ENCODE assay signal across 1 fruit fly cellular context in the genomic region with DNA sequence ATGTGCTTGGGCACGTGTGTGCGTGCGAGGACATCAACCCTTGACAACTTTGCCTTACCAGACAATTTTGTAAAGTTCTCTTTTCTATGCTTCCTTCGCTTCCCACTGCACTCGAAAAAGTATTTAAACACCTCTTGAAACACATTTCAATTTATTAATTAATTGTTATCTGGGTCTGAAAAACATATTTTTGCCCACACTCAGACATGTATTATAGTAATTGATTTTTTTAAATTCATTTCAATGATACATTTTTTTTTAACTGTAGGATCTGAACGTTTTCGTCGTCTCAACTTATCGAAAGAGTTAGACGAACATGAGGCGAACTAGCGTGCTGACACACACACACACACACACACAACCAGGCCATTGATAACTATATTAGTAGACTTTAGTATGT.
A peak's percentile ranks its signal among the peaks of the same experiment; 100 is the strongest.
TF ChIP-seq lines count a peak whose summit lies in the region.

No protein-coding gene starts in this region.

TF ChIP-seq in whole organism, embryonic, 481 proteins besides CTCF, POLR2A, EP300 and RAD21 (continued from another document):
- TF ChIP-seq CG3847 (GFP tag; IDR thresholded peaks at IDR 0.05; lab: Robert Waterston, UW) (no peak), wek (GFP tag; optimal IDR thresholded peaks at IDR 0.05; lab: Kevin White, UChicago) (no peak), Opbp (GFP tag; IDR thresholded peaks at IDR 0.05; lab: Robert Waterston, UW; ENCODE audit: partially characterized antibody) (no peak), CG8478 (optimal IDR thresholded peaks at IDR 0.05; lab: Kevin White, UChicago) (no peak), twi (tag; optimal IDR thresholded peaks at IDR 0.05; lab: Kevin White, UChicago) (no peak), Hsf (GFP tag; optimal IDR thresholded peaks at IDR 0.05; lab: Kevin White, UChicago) (no peak), Dfd (GFP tag; optimal IDR thresholded peaks at IDR 0.05; lab: Kevin White, UChicago) (no peak), D19B (GFP tag; optimal IDR thresholded peaks at IDR 0.05; lab: Kevin White, UChicago) (no peak), Awh (GFP tag; IDR thresholded peaks at IDR 0.05; lab: Robert Waterston, UW) (no peak), CG18599 (GFP tag; optimal IDR thresholded peaks at IDR 0.05; lab: Kevin White, UChicago) (peak; percentile 51), CG6791 (GFP tag; IDR thresholded peaks at IDR 0.05; lab: Robert Waterston, UW; ENCODE audit: partially characterized antibody) (no peak), CG2129 (GFP tag; IDR thresholded peaks at IDR 0.05; lab: Robert Waterston, UW; ENCODE audit: partially characterized antibody) (no peak), CHES-1-like (GFP tag; optimal IDR thresholded peaks at IDR 0.05; lab: Kevin White, UChicago) (no peak), CG3281 (GFP tag; optimal IDR thresholded peaks at IDR 0.05; lab: Kevin White, UChicago) (peak; percentile 19), CG10565 (GFP tag; optimal IDR thresholded peaks at IDR 0.05; lab: Kevin White, UChicago) (no peak), Trl (optimal IDR thresholded peaks at IDR 0.05; lab: Kevin White, UChicago) (no peak), Trl (GFP tag; optimal IDR thresholded peaks at IDR 0.05; lab: Kevin White, UChicago) (no peak), cg (GFP tag; optimal IDR thresholded peaks at IDR 0.05; lab: Kevin White, UChicago) (no peak), h (optimal IDR thresholded peaks at IDR 0.05; lab: Kevin White, UChicago) (no peak), CG1529 (GFP tag; optimal IDR thresholded peaks at IDR 0.05; lab: Kevin White, UChicago) (no peak), Antp (GFP tag; optimal IDR thresholded peaks at IDR 0.05; lab: Kevin White, UChicago) (no peak), CG10654 (GFP tag; optimal IDR thresholded peaks at IDR 0.05; lab: Kevin White, UChicago) (no peak), CG14441 (GFP tag; IDR thresholded peaks at IDR 0.05; lab: Robert Waterston, UW) (no peak), vnd (GFP tag; IDR thresholded peaks at IDR 0.05; lab: Robert Waterston, UW; ENCODE audit: partially characterized antibody) (no peak), MBD-R2 (GFP tag; IDR thresholded peaks at IDR 0.05; lab: Robert Waterston, UW) (no peak), HmgZ (tag; optimal IDR thresholded peaks at IDR 0.05; lab: Kevin White, UChicago) (no peak), CG31224 (GFP tag; IDR thresholded peaks at IDR 0.05; lab: Robert Waterston, UW) (no peak), fd102C (GFP tag; optimal IDR thresholded peaks at IDR 0.05; lab: Kevin White, UChicago) (no peak), Rfx (GFP tag; IDR thresholded peaks at IDR 0.05; lab: Robert Waterston, UW) (peak; percentile 35; the same call in 1 of the 2 replicates), CG15269 (tag; optimal IDR thresholded peaks at IDR 0.05; lab: Kevin White, UChicago) (peak; percentile 38), en (GFP tag; optimal IDR thresholded peaks at IDR 0.05; lab: Kevin White, UChicago) (no peak), lmd (GFP tag; IDR thresholded peaks at IDR 0.05; lab: Robert Waterston, UW) (peak; percentile 39; the same call in 1 of the 2 replicates), CG8388 (GFP tag; optimal IDR thresholded peaks at IDR 0.05; lab: Kevin White, UChicago) (no peak), NK7.1 (GFP tag; optimal IDR thresholded peaks at IDR 0.05; lab: Kevin White, UChicago) (no peak), sd (tag; optimal IDR thresholded peaks at IDR 0.05; lab: Kevin White, UChicago) (no peak), Med (GFP tag; lab: Kevin White, UChicago) (no peak), CG15514 (GFP tag; optimal IDR thresholded peaks at IDR 0.05; lab: Kevin White, UChicago) (peak; percentile 31), CG13296 (GFP tag; optimal IDR thresholded peaks at IDR 0.05; lab: Kevin White, UChicago) (peak; percentile 19), insv (GFP tag; optimal IDR thresholded peaks at IDR 0.05; lab: Kevin White, UChicago) (no peak), CG4328 (GFP tag; optimal IDR thresholded peaks at IDR 0.05; lab: Kevin White, UChicago) (no peak), CG6654 (GFP tag; optimal IDR thresholded peaks at IDR 0.05; lab: Kevin White, UChicago) (no peak), CG30020 (tag; optimal IDR thresholded peaks at IDR 0.05; lab: Kevin White, UChicago) (no peak), CG2120 (GFP tag; optimal IDR thresholded peaks at IDR 0.05; lab: Kevin White, UChicago) (peak; percentile 49), ftz-f1 (GFP tag; optimal IDR thresholded peaks at IDR 0.05; lab: Kevin White, UChicago) (no peak), CG15479 (GFP tag; optimal IDR thresholded peaks at IDR 0.05; lab: Kevin White, UChicago) (no peak), CG6272 (GFP tag; IDR thresholded peaks at IDR 0.05; lab: Robert Waterston, UW) (no peak), ash1 (GFP tag; optimal IDR thresholded peaks at IDR 0.05; lab: Kevin White, UChicago) (no peak), GATAe (GFP tag; conservative IDR thresholded peaks at IDR 0.05; lab: Robert Waterston, UW) (no peak), Oaz (GFP tag; IDR thresholded peaks at IDR 0.05; lab: Robert Waterston, UW) (no peak), CG3065 (GFP tag; optimal IDR thresholded peaks at IDR 0.05; lab: Kevin White, UChicago) (no peak), croc (GFP tag; conservative IDR thresholded peaks at IDR 0.05; lab: Robert Waterston, UW) (no peak), CG1792 (GFP tag; optimal IDR thresholded peaks at IDR 0.05; lab: Kevin White, UChicago) (no peak), sima (GFP tag; optimal IDR thresholded peaks at IDR 0.05; lab: Kevin White, UChicago) (no peak), ro (GFP tag; IDR thresholded peaks at IDR 0.05; lab: Robert Waterston, UW) (no peak), kni (GFP tag; optimal IDR thresholded peaks at IDR 0.05; lab: Kevin White, UChicago) (no peak), sna (GFP tag; IDR thresholded peaks at IDR 0.05; lab: Robert Waterston, UW; ENCODE audit: partially characterized antibody) (no peak), corto (GFP tag; optimal IDR thresholded peaks at IDR 0.05; lab: Kevin White, UChicago) (no peak), maf-S (GFP tag; optimal IDR thresholded peaks at IDR 0.05; lab: Kevin White, UChicago) (no peak), pzg (GFP tag; optimal IDR thresholded peaks at IDR 0.05; lab: Kevin White, UChicago) (no peak), CG32767 (GFP tag; IDR thresholded peaks at IDR 0.05; lab: Robert Waterston, UW) (no peak), nerfin-2 (GFP tag; IDR thresholded peaks at IDR 0.05; lab: Robert Waterston, UW; ENCODE audit: partially characterized antibody) (no peak), CG30431 (GFP tag; optimal IDR thresholded peaks at IDR 0.05; lab: Kevin White, UChicago) (no peak), CG31365 (tag; optimal IDR thresholded peaks at IDR 0.05; lab: Kevin White, UChicago) (no peak), crp (GFP tag; optimal IDR thresholded peaks at IDR 0.05; lab: Kevin White, UChicago) (no peak), Camta (GFP tag; optimal IDR thresholded peaks at IDR 0.05; lab: Kevin White, UChicago) (no peak), Tbp (GFP tag; optimal IDR thresholded peaks at IDR 0.05; lab: Kevin White, UChicago) (no peak), PHDP (tag; optimal IDR thresholded peaks at IDR 0.05; lab: Kevin White, UChicago) (peak; percentile 18), tap (tag; optimal IDR thresholded peaks at IDR 0.05; lab: Kevin White, UChicago) (no peak), CG2875 (GFP tag; optimal IDR thresholded peaks at IDR 0.05; lab: Kevin White, UChicago) (no peak), rib (GFP tag; IDR thresholded peaks at IDR 0.05; lab: Robert Waterston, UW) (no peak), chm (GFP tag; IDR thresholded peaks at IDR 0.05; lab: Robert Waterston, UW) (no peak), dmrt11E (tag; optimal IDR thresholded peaks at IDR 0.05; lab: Kevin White, UChicago) (no peak), Ets65A (GFP tag; lab: Kevin White, UChicago) (no peak), Ada2b (GFP tag; IDR thresholded peaks at IDR 0.05; lab: Robert Waterston, UW) (0 out of 2 replicates have a peak, but pooled peaks have one; percentile 34), CG11456 (GFP tag; IDR thresholded peaks at IDR 0.05; lab: Robert Waterston, UW) (no peak), Atf-2 (GFP tag; optimal IDR thresholded peaks at IDR 0.05; lab: Kevin White, UChicago) (no peak), wdn (GFP tag; IDR thresholded peaks at IDR 0.05; lab: Robert Waterston, UW) (no peak), CG14667 (GFP tag; IDR thresholded peaks at IDR 0.05; lab: Robert Waterston, UW) (no peak), Ssrp (tag; optimal IDR thresholded peaks at IDR 0.05; lab: Kevin White, UChicago) (no peak), CG10147 (GFP tag; optimal IDR thresholded peaks at IDR 0.05; lab: Kevin White, UChicago) (peak; percentile 7), CG15601 (tag; optimal IDR thresholded peaks at IDR 0.05; lab: Kevin White, UChicago) (no peak), B-H2 (GFP tag; optimal IDR thresholded peaks at IDR 0.05; lab: Kevin White, UChicago) (no peak), CG16815 (GFP tag; optimal IDR thresholded peaks at IDR 0.05; lab: Kevin White, UChicago) (no peak), p53 (GFP tag; optimal IDR thresholded peaks at IDR 0.05; lab: Kevin White, UChicago) (no peak), zen (tag; optimal IDR thresholded peaks at IDR 0.05; lab: Kevin White, UChicago) (no peak), ttk (GFP tag; IDR thresholded peaks at IDR 0.05; lab: Robert Waterston, UW) (no peak), NC2α (GFP tag; optimal IDR thresholded peaks at IDR 0.05; lab: Kevin White, UChicago) (no peak), CG11398 (GFP tag; optimal IDR thresholded peaks at IDR 0.05; lab: Kevin White, UChicago) (no peak), scrt (GFP tag; optimal IDR thresholded peaks at IDR 0.05; lab: Kevin White, UChicago) (peak; percentile 10), MTF-1 (GFP tag; optimal IDR thresholded peaks at IDR 0.05; lab: Kevin White, UChicago; ENCODE audit: borderline replicate concordance) (no peak), CG15073 (GFP tag; optimal IDR thresholded peaks at IDR 0.05; lab: Kevin White, UChicago) (no peak), CG17328 (GFP tag; IDR thresholded peaks at IDR 0.05; lab: Robert Waterston, UW) (no peak), dysf (GFP tag; IDR thresholded peaks at IDR 0.05; lab: Robert Waterston, UW) (no peak), onecut (GFP tag; IDR thresholded peaks at IDR 0.05; lab: Robert Waterston, UW) (no peak), CG7357 (GFP tag; IDR thresholded peaks at IDR 0.05; lab: Robert Waterston, UW) (no peak), Meics (GFP tag; optimal IDR thresholded peaks at IDR 0.05; lab: Kevin White, UChicago) (peak; percentile 33), CG11560 (tag; IDR thresholded peaks at IDR 0.05; lab: Robert Waterston, UW) (no peak), lola (GFP tag; optimal IDR thresholded peaks at IDR 0.05; lab: Kevin White, UChicago) (no peak), Stat92E (GFP tag; optimal IDR thresholded peaks at IDR 0.05; lab: Kevin White, UChicago) (no peak), CG12236 (GFP tag; optimal IDR thresholded peaks at IDR 0.05; lab: Kevin White, UChicago) (no peak), CG31441 (GFP tag; IDR thresholded peaks at IDR 0.05; lab: Robert Waterston, UW) (0 out of 2 replicates have a peak, but pooled peaks have one; percentile 24), CG10366 (GFP tag; IDR thresholded peaks at IDR 0.05; lab: Robert Waterston, UW) (no peak; the same call in 1 of the 2 replicates), CG4617 (GFP tag; optimal IDR thresholded peaks at IDR 0.05; lab: Kevin White, UChicago; ENCODE audit: borderline replicate concordance) (no peak), unc-4 (GFP tag; IDR thresholded peaks at IDR 0.05; lab: Robert Waterston, UW; ENCODE audit: partially characterized antibody) (no peak), Atf3 (GFP tag; optimal IDR thresholded peaks at IDR 0.05; lab: Kevin White, UChicago) (no peak), CG4730 (GFP tag; IDR thresholded peaks at IDR 0.05; lab: Robert Waterston, UW) (no peak), Eip74EF (GFP tag; optimal IDR thresholded peaks at IDR 0.05; lab: Kevin White, UChicago) (no peak), D (optimal IDR thresholded peaks at IDR 0.05; lab: Kevin White, UChicago) (no peak), D (GFP tag; optimal IDR thresholded peaks at IDR 0.05; lab: Kevin White, UChicago) (no peak), Mes4 (GFP tag; optimal IDR thresholded peaks at IDR 0.05; lab: Kevin White, UChicago) (no peak)
